Worm (Caenorhabditis elegans): ENCODE data around the gene srsx-30.

srsx-30 gene

ce11 chrV:10174632-10175075 is 16.0 kb downstream of the srsx-30 start (continued):
- TF ChIP-seq hlh-30 (tag; optimal IDR thresholded peaks at IDR 0.05; ENCODE audit: insufficient read depth) (peak; percentile 66), fkh-10 (GFP tag; optimal IDR thresholded peaks at IDR 0.05) (no peak), fax-1 (tag; optimal IDR thresholded peaks at IDR 0.05) (no peak), ahr-1 (tag; optimal IDR thresholded peaks at IDR 0.05) (no peak), tbx-7 (tag; optimal IDR thresholded peaks at IDR 0.05) (no peak), sox-2 (GFP tag; IDR thresholded peaks at IDR 0.05) (no peak), unc-86 (tag; optimal IDR thresholded peaks at IDR 0.05) (no peak), pros-1 (tag; optimal IDR thresholded peaks at IDR 0.05) (no peak), zip-5 (tag; optimal IDR thresholded peaks at IDR 0.05) (no peak), C38D4.7 (GFP tag; optimal IDR thresholded peaks at IDR 0.05) (no peak), C08G9.2 (tag; optimal IDR thresholded peaks at IDR 0.05) (no peak), sox-4 (tag; optimal IDR thresholded peaks at IDR 0.05) (no peak), hlh-15 (tag; optimal IDR thresholded peaks at IDR 0.05) (no peak), syd-9 (tag; optimal IDR thresholded peaks at IDR 0.05) (no peak), ceh-22 (tag; optimal IDR thresholded peaks at IDR 0.05) (no peak), pag-3 (tag; optimal IDR thresholded peaks at IDR 0.05; ENCODE audit: borderline replicate concordance) (no peak), che-1 (tag; optimal IDR thresholded peaks at IDR 0.05) (no peak), mec-3 (tag; optimal IDR thresholded peaks at IDR 0.05; ENCODE audit: borderline replicate concordance) (no peak), rnt-1 (tag; optimal IDR thresholded peaks at IDR 0.05) (no peak), dmd-4 (tag; optimal IDR thresholded peaks at IDR 0.05; ENCODE audit: borderline replicate concordance) (no peak), odd-2 (tag; optimal IDR thresholded peaks at IDR 0.05) (no peak), F13H6.1 (tag; optimal IDR thresholded peaks at IDR 0.05) (no peak), gmeb-2 (tag; optimal IDR thresholded peaks at IDR 0.05) (no peak), unc-3 (GFP tag; conservative IDR thresholded peaks at IDR 0.05) (no peak), unc-3 (tag; optimal IDR thresholded peaks at IDR 0.05) (peak; percentile 32), hlh-13 (GFP tag; optimal IDR thresholded peaks at IDR 0.05) (no peak), ceh-34 (tag; optimal IDR thresholded peaks at IDR 0.05) (peak; percentile 24), pqm-1 (tag; optimal IDR thresholded peaks at IDR 0.05) (no peak), pat-9 (tag; optimal IDR thresholded peaks at IDR 0.05) (no peak), fkh-6 (tag; optimal IDR thresholded peaks at IDR 0.05) (no peak)

DNA sequence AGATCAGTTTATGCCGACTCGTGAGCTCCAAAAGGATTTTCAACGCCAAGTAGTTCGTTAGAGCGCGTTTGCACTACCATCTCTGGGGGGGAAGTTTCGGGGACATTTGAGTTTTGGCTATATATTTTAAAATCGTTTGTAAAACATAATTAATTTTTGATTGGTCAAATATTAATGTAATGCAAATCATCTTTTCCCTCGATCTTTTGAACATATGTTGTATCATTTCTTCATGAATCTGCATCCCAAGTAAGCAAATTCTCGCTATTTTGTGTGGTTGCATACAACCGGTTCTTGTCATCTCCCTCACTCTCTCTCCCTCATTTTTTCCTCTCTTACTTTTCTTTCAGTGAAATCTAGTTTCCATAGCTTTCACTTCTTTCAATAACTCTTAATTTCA is 19.5 kb downstream of the srsx-30 start:
- TF ChIP-seq tbx-7 (tag; optimal IDR thresholded peaks at IDR 0.05) (peak; percentile 71), ama-1 (optimal IDR thresholded peaks at IDR 0.05) (no peak), tbx-2 (tag; optimal IDR thresholded peaks at IDR 0.05) (peak; percentile 75), pqm-1 (tag; optimal IDR thresholded peaks at IDR 0.05) (no peak), hlh-6 (tag; optimal IDR thresholded peaks at IDR 0.05) (no peak), nfya-1 (tag; optimal IDR thresholded peaks at IDR 0.05) (peak; percentile 31), che-1 (tag; optimal IDR thresholded peaks at IDR 0.05) (no peak), zip-5 (tag; optimal IDR thresholded peaks at IDR 0.05) (peak; percentile 52), K09A11.1 (tag; optimal IDR thresholded peaks at IDR 0.05; ENCODE audit: insufficient read depth) (no peak), ceh-48 (tag; optimal IDR thresholded peaks at IDR 0.05) (peak; percentile 37), hlh-15 (tag; optimal IDR thresholded peaks at IDR 0.05) (no peak), unc-42 (tag; optimal IDR thresholded peaks at IDR 0.05) (peak; percentile 19), ahr-1 (tag; optimal IDR thresholded peaks at IDR 0.05) (peak; percentile 49), ttx-3 (tag; optimal IDR thresholded peaks at IDR 0.05) (no peak), C08G9.2 (tag; optimal IDR thresholded peaks at IDR 0.05) (peak; percentile 77), ceh-14 (tag; optimal IDR thresholded peaks at IDR 0.05) (peak; percentile 79), ceh-18 (tag; optimal IDR thresholded peaks at IDR 0.05) (peak; percentile 54), hlh-30 (tag; optimal IDR thresholded peaks at IDR 0.05; ENCODE audit: insufficient read depth) (no peak), hlh-13 (GFP tag; optimal IDR thresholded peaks at IDR 0.05) (no peak), elt-2 (tag; optimal IDR thresholded peaks at IDR 0.05) (peak; percentile 54), ceh-2 (tag; optimal IDR thresholded peaks at IDR 0.05) (peak; percentile 63), sdc-2 (tag; optimal IDR thresholded peaks at IDR 0.05) (peak; percentile 23), rnt-1 (tag; optimal IDR thresholded peaks at IDR 0.05) (peak; percentile 22), ceh-34 (tag; optimal IDR thresholded peaks at IDR 0.05) (peak; percentile 67), fax-1 (tag; optimal IDR thresholded peaks at IDR 0.05) (peak; percentile 39), ets-4 (tag; optimal IDR thresholded peaks at IDR 0.05) (peak; percentile 73), ref-2 (tag; optimal IDR thresholded peaks at IDR 0.05) (peak; percentile 85), F13H6.1 (tag; optimal IDR thresholded peaks at IDR 0.05) (peak; percentile 67), pha-4 (tag; optimal IDR thresholded peaks at IDR 0.05) (no peak), ceh-31 (tag; optimal IDR thresholded peaks at IDR 0.05) (peak; percentile 94), hlh-8 (tag; optimal IDR thresholded peaks at IDR 0.05) (peak; percentile 52), ceh-30 (tag; optimal IDR thresholded peaks at IDR 0.05) (no peak), syd-9 (tag; optimal IDR thresholded peaks at IDR 0.05) (no peak), pat-9 (tag; optimal IDR thresholded peaks at IDR 0.05) (no peak)
